Fruit fly (Drosophila melanogaster): ENCODE data around the gene CG15771.

CG15771 gene

DNA sequence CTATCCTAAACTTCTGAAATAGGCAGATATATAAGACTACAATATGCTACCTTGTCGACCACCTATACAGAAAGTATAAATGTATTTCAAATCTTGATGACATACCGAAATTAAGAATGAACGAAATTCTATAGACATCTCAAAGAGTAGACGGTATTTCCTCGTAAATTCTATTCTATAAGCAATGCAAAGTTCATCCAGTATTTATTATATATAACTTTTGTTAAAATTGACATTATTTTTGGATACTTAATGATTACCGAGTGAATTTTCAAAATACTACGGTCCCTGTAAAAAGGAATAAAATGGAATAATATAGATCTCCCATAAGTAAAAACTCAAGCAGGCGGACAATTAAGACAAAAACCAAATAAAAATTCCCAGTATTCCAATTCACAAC is 33.8 kb downstream of the CG15771 start, which contains the start of gene CG15767:
CG15767 (plus strand) TSS at position 301 of the 400 bp plus-strand sequence.
- TF ChIP-seq EcR (GFP tag; optimal IDR thresholded peaks at IDR 0.05) (no peak), pan (optimal IDR thresholded peaks at IDR 0.05) (no peak), usp (GFP tag; optimal IDR thresholded peaks at IDR 0.05) (no peak), psq (optimal IDR thresholded peaks at IDR 0.05) (no peak), CG8478 (optimal IDR thresholded peaks at IDR 0.05) (no peak), Dll (optimal IDR thresholded peaks at IDR 0.05) (no peak)

DNA sequence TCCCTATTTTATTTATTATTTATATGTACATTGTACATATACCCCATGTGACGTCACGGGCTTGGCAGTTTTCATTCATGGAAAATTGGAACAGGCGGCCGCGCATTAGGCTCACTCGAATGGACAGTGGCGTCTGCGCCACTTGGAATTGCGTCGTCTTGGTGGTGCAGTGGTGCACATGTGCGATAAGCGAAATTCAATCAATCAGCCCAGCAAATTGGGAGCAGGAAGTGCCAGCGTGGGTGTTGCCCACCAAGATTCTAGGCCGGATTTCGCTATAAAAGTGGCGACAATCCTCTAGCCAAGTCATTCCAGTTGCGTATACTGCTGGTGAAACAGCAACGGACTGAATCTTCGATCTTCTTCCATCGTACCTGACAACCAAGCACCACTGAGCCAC is 36.5 kb downstream of the CG15771 start, which contains the start of gene CG12239:
CG12239 (plus strand) TSS at position 301 of the 400 bp plus-strand sequence.
- TF ChIP-seq pan (optimal IDR thresholded peaks at IDR 0.05) (no peak), usp (GFP tag; optimal IDR thresholded peaks at IDR 0.05) (no peak), EcR (GFP tag; optimal IDR thresholded peaks at IDR 0.05) (no peak), Dll (optimal IDR thresholded peaks at IDR 0.05) (no peak), psq (optimal IDR thresholded peaks at IDR 0.05) (no peak), CG8478 (optimal IDR thresholded peaks at IDR 0.05) (no peak)

- no peak for TF ChIP-seq CG8478 (optimal IDR thresholded peaks at IDR 0.05)
- no peak for TF ChIP-seq psq (optimal IDR thresholded peaks at IDR 0.05)
- TF ChIP-seq EcR (GFP tag; optimal IDR thresholded peaks at IDR 0.05) = no peak
- TF ChIP-seq Dll (optimal IDR thresholded peaks at IDR 0.05) = no peak
- no peak for TF ChIP-seq pan (optimal IDR thresholded peaks at IDR 0.05)
- no peak for TF ChIP-seq usp (GFP tag; optimal IDR thresholded peaks at IDR 0.05)
Measured at dm6 chrX:5800634-5801033, 45.3 kb downstream of the CG15771 start.

dm6 chrX:5804377-5804776 is 49.0 kb downstream of the CG15771 start, which contains the start of gene Cpr5C:
Gene Cpr5C (plus strand): TSS chrX:5804677.
- TF ChIP-seq psq (optimal IDR thresholded peaks at IDR 0.05) (no peak), usp (GFP tag; optimal IDR thresholded peaks at IDR 0.05) (no peak), CG8478 (optimal IDR thresholded peaks at IDR 0.05) (no peak), Dll (optimal IDR thresholded peaks at IDR 0.05) (no peak), EcR (GFP tag; optimal IDR thresholded peaks at IDR 0.05) (no peak), pan (optimal IDR thresholded peaks at IDR 0.05) (no peak)

- no peak for TF ChIP-seq CG8478 (optimal IDR thresholded peaks at IDR 0.05)
- no peak for TF ChIP-seq pan (optimal IDR thresholded peaks at IDR 0.05)
- no peak for TF ChIP-seq psq (optimal IDR thresholded peaks at IDR 0.05)
- TF ChIP-seq Dll (optimal IDR thresholded peaks at IDR 0.05) = no peak
- no peak for TF ChIP-seq usp (GFP tag; optimal IDR thresholded peaks at IDR 0.05)
- no peak for TF ChIP-seq EcR (GFP tag; optimal IDR thresholded peaks at IDR 0.05)
Measured at dm6 chrX:5808654-5809053, 53.3 kb downstream of the CG15771 start, which contains the start of gene Prosbeta2R1. Gene Prosbeta2R1 (plus strand): TSS chrX:5808954.

All from whole organism.